Worm (Caenorhabditis elegans) whole organism, L4/young adult: ENCODE measurements around the gene srh-67.

Experiments used
- W03F9.2 ChIP-seq: fragments of 150-350 bp; optimal IDR thresholded peaks from 2 replicates; lab custom pipeline; 2014; ENCODE audit warnings: missing biosample characterization, missing genetic modification characterization
- dao-5 ChIP-seq: sonication (generic microtip); optimal IDR thresholded peaks from 2 replicates; lab custom pipeline; 2016; ENCODE audit warnings: missing genotype, missing genetic modification characterization, moderate library complexity, missing compliant biosample characterization
- him-1 ChIP-seq: sonication (generic microtip); optimal IDR thresholded peaks from 2 replicates; lab custom pipeline; 2016; ENCODE audit warnings: missing genotype, missing genetic modification reagents, missing genetic modification characterization, missing compliant biosample characterization

DNA sequence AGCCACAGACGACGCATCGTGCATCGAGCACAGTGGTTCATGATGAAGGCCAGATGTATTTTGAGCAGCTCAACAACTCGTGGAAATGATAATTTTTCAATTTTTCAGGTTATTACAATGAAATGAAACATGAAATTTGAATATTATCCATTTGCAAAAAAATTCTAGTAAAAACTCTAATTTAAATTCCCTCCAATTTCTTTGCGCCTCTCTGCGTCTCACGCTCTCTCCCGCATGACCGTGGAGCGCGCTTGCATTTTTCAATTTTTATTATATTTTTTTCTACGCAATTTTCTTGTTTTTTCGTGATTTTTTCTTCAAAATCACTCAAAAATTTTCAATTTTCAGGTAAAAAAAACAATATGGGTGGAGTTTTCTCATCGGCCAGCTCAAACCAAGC, 49.3 kb upstream of the srh-67 start, which contains the start of gene tag-281:
- TF ChIP-seq him-1 (tag; lab: Kevin White, UChicago) (no peak), W03F9.2 (tag; lab: Kevin White, UChicago) (peak; percentile 72), dao-5 (tag; lab: Kevin White, UChicago) (no peak)
